Worm (Caenorhabditis elegans): ENCODE data around the gene hpl-2.

- TF ChIP-seq pqm-1 (tag; optimal IDR thresholded peaks at IDR 0.05) (no peak), fkh-10 (GFP tag; optimal IDR thresholded peaks at IDR 0.05) (no peak), ceh-44 (GFP tag; IDR thresholded peaks at IDR 0.05) (no peak), nhr-76 (tag; optimal IDR thresholded peaks at IDR 0.05) (no peak), nhr-25 (tag; optimal IDR thresholded peaks at IDR 0.05; ENCODE audit: borderline replicate concordance, insufficient read depth) (no peak), unc-62 (GFP tag; optimal IDR thresholded peaks at IDR 0.05 in 1 of 2) (no peak), unc-62 (tag; optimal IDR thresholded peaks at IDR 0.05) (no peak), dpl-1 (GFP tag; optimal IDR thresholded peaks at IDR 0.05) (no peak), hmg-1.1 (GFP tag; IDR thresholded peaks at IDR 0.05) (no peak)
These were observed 52.5 kb downstream of the hpl-2 start for ce11 chrIII:10702805-10703204.
